In genomic region chrV:9958654-9959053, ce11 we compare ENCODE assay signal across 6 worm cellular contexts.
TF ChIP-seq lines count a peak whose summit lies in the region.

No protein-coding gene starts in this region.

TF ChIP-seq in whole organism, L1 larva, 84 proteins besides CTCF, POLR2A, EP300 and RAD21 (continues in another document):
- peak in 1 of 2 experiments; percentile 19 for TF ChIP-seq efl-1 (optimal IDR thresholded peaks at IDR 0.05; lab: Kevin White, UChicago)
- no peak for TF ChIP-seq efl-1 (GFP tag; optimal IDR thresholded peaks at IDR 0.05 in 1 of 2; lab: Kevin White, UChicago)
- no peak for TF ChIP-seq mef-2 (tag; optimal IDR thresholded peaks at IDR 0.05; lab: Kevin White, UChicago)
- no peak for TF ChIP-seq fkh-10 (GFP tag; optimal IDR thresholded peaks at IDR 0.05; lab: Kevin White, UChicago)
- no peak for TF ChIP-seq ets-5 (GFP tag; IDR thresholded peaks at IDR 0.05; lab: Robert Waterston, UW)
- TF ChIP-seq C04F5.9 (tag; optimal IDR thresholded peaks at IDR 0.05; lab: Kevin White, UChicago), result no peak
- no peak for TF ChIP-seq nhr-11 (tag; optimal IDR thresholded peaks at IDR 0.05; lab: Kevin White, UChicago)
- no peak for TF ChIP-seq irx-1 (tag; optimal IDR thresholded peaks at IDR 0.05; lab: Kevin White, UChicago)
- TF ChIP-seq nhr-71 (tag; optimal IDR thresholded peaks at IDR 0.05; lab: Kevin White, UChicago), result peak; percentile 77
- TF ChIP-seq hlh-17 (GFP tag; optimal IDR thresholded peaks at IDR 0.05; lab: Kevin White, UChicago; ENCODE audit: borderline replicate concordance), result no peak
- TF ChIP-seq dsc-1 (tag; optimal IDR thresholded peaks at IDR 0.05; lab: Kevin White, UChicago), result peak; percentile 36
- no peak for TF ChIP-seq nhr-84 (tag; optimal IDR thresholded peaks at IDR 0.05; lab: Kevin White, UChicago)
- TF ChIP-seq lsy-2 (tag; optimal IDR thresholded peaks at IDR 0.05; lab: Kevin White, UChicago), result peak; percentile 24 to 48
- no peak for TF ChIP-seq fkh-4 (tag; optimal IDR thresholded peaks at IDR 0.05; lab: Kevin White, UChicago; ENCODE audit: borderline replicate concordance)
- TF ChIP-seq nhr-20 (tag; optimal IDR thresholded peaks at IDR 0.05; lab: Kevin White, UChicago), result peak; percentile 49

TF ChIP-seq in whole organism, L2 larva, 48 proteins besides CTCF, POLR2A, EP300 and RAD21 (continues in another document):
- TF ChIP-seq ceh-82 (tag; optimal IDR thresholded peaks at IDR 0.05; lab: Kevin White, UChicago) (no peak), nhr-21 (tag; optimal IDR thresholded peaks at IDR 0.05; lab: Kevin White, UChicago) (no peak), Y55F3AM.14 (GFP tag; optimal IDR thresholded peaks at IDR 0.05; lab: Kevin White, UChicago) (no peak), peb-1 (tag; optimal IDR thresholded peaks at IDR 0.05; lab: Kevin White, UChicago) (no peak), ztf-4 (tag; optimal IDR thresholded peaks at IDR 0.05; lab: Kevin White, UChicago) (no peak), crh-2 (tag; optimal IDR thresholded peaks at IDR 0.05; lab: Kevin White, UChicago) (no peak), nhr-23 (tag; optimal IDR thresholded peaks at IDR 0.05; lab: Kevin White, UChicago) (no peak), F13H6.1 (tag; optimal IDR thresholded peaks at IDR 0.05; lab: Kevin White, UChicago) (peak; percentile 82), ceh-16 (tag; optimal IDR thresholded peaks at IDR 0.05; lab: Kevin White, UChicago) (no peak), nhr-11 (tag; optimal IDR thresholded peaks at IDR 0.05; lab: Kevin White, UChicago) (no peak), unc-62 (GFP tag; optimal IDR thresholded peaks at IDR 0.05; lab: Kevin White, UChicago) (no peak), mdl-1 (tag; optimal IDR thresholded peaks at IDR 0.05; lab: Kevin White, UChicago) (no peak), sma-9 (GFP tag; optimal IDR thresholded peaks at IDR 0.05; lab: Kevin White, UChicago) (peak; percentile 46), sma-9 (tag; optimal IDR thresholded peaks at IDR 0.05; lab: Kevin White, UChicago) (no peak), skn-1 (tag; optimal IDR thresholded peaks at IDR 0.05; lab: Kevin White, UChicago) (no peak), sem-4 (tag; optimal IDR thresholded peaks at IDR 0.05; lab: Kevin White, UChicago) (no peak), lsy-2 (tag; optimal IDR thresholded peaks at IDR 0.05; lab: Kevin White, UChicago) (peak in 1 of 2 experiments; percentile 44)

TF ChIP-seq in whole organism, L3 larva, 47 proteins besides CTCF, POLR2A, EP300 and RAD21:
- TF ChIP-seq egl-5 (tag; optimal IDR thresholded peaks at IDR 0.05; lab: Kevin White, UChicago), result peak; percentile 22
- peak; percentile 37 for TF ChIP-seq nhr-11 (tag; optimal IDR thresholded peaks at IDR 0.05; lab: Kevin White, UChicago)
- TF ChIP-seq lsy-12 (tag; optimal IDR thresholded peaks at IDR 0.05; lab: Kevin White, UChicago), result no peak
TF ChIP-seq in whole organism, L3 larva: peak in this region for 2.

TF ChIP-seq in whole organism, L4 larva, 104 proteins besides CTCF, POLR2A, EP300 and RAD21:
- TF ChIP-seq nhr-11 (tag; optimal IDR thresholded peaks at IDR 0.05; lab: Kevin White, UChicago) (peak; percentile 56), daf-16 (GFP tag; optimal IDR thresholded peaks at IDR 0.05; lab: Kevin White, UChicago) (peak in 1 of 2 experiments; percentile 83), daf-16 (tag; optimal IDR thresholded peaks at IDR 0.05; lab: Kevin White, UChicago) (no peak), unc-62 (GFP tag; optimal IDR thresholded peaks at IDR 0.05 in 1 of 2; lab: Kevin White, UChicago) (peak in 1 of 2 experiments; percentile 76), unc-62 (tag; optimal IDR thresholded peaks at IDR 0.05; lab: Kevin White, UChicago) (no peak), aha-1 (tag; lab: Kevin White, UChicago) (peak; percentile 21), dmd-9 (GFP tag; IDR thresholded peaks at IDR 0.05; lab: Robert Waterston, UW) (no peak), nhr-102 (tag; optimal IDR thresholded peaks at IDR 0.05; lab: Kevin White, UChicago) (no peak), hlh-11 (tag; optimal IDR thresholded peaks at IDR 0.05; lab: Kevin White, UChicago) (peak; percentile 58)

TF ChIP-seq in whole organism, late embryonic, 69 proteins besides CTCF, POLR2A, EP300 and RAD21:
- TF ChIP-seq rnt-1 (tag; optimal IDR thresholded peaks at IDR 0.05; lab: Kevin White, UChicago) (peak; percentile 71), ceh-34 (tag; optimal IDR thresholded peaks at IDR 0.05; lab: Kevin White, UChicago) (no peak), ceh-14 (tag; optimal IDR thresholded peaks at IDR 0.05; lab: Kevin White, UChicago) (no peak), pqm-1 (tag; optimal IDR thresholded peaks at IDR 0.05; lab: Kevin White, UChicago) (no peak), nfya-1 (tag; optimal IDR thresholded peaks at IDR 0.05; lab: Kevin White, UChicago) (peak; percentile 1), ceh-18 (tag; optimal IDR thresholded peaks at IDR 0.05; lab: Kevin White, UChicago) (peak; percentile 84), unc-55 (GFP tag; optimal IDR thresholded peaks at IDR 0.05; lab: Kevin White, UChicago) (peak; percentile 87)

TF ChIP-seq in whole organism, mixed stage, embryonic, 35 proteins besides CTCF, POLR2A, EP300 and RAD21:
- TF ChIP-seq mab-5 (tag; optimal IDR thresholded peaks at IDR 0.05; lab: Kevin White, UChicago) (peak; percentile 35), ham-2 (GFP tag; optimal IDR thresholded peaks at IDR 0.05; lab: Kevin White, UChicago) (no peak), ztf-11 (tag; optimal IDR thresholded peaks at IDR 0.05; lab: Kevin White, UChicago) (no peak), zip-8 (tag; optimal IDR thresholded peaks at IDR 0.05; lab: Kevin White, UChicago) (no peak), ceh-83 (GFP tag; optimal IDR thresholded peaks at IDR 0.05; lab: Kevin White, UChicago) (no peak), M03D4.4 (tag; optimal IDR thresholded peaks at IDR 0.05; lab: Kevin White, UChicago) (no peak), hlh-1 (tag; optimal IDR thresholded peaks at IDR 0.05; lab: Kevin White, UChicago) (peak; percentile 98), unc-120 (tag; optimal IDR thresholded peaks at IDR 0.05; lab: Kevin White, UChicago; ENCODE audit: poor library complexity, severe bottlenecking) (peak; percentile 66), unc-62 (GFP tag; optimal IDR thresholded peaks at IDR 0.05; lab: Kevin White, UChicago) (peak; percentile 66)

Comparison
In these comparisons a context has a peak if more than half of its experiments do, and no peak if none do; other contexts are left out.
1. Of the 29 proteins assayed by ChIP-seq in both whole organism, L4 larva and whole organism, L1 larva: peak only in whole organism, L4 larva: aha-1 and nhr-11; only in whole organism, L1 larva: lsy-2, mep-1 and nhr-77; in both: none; in neither: 23; mixed calls (peak in some experiments, not most) for 1.